Worm (Caenorhabditis elegans): ENCODE measurements around the gene E02A10.3.
A peak's percentile ranks its signal among the peaks of the same experiment; 100 is the strongest.

The E02A10.3 gene

ce11 chrV:12590601-12591000 is 11.2 kb downstream of the E02A10.3 start, which contains the start of gene ttr-43:
Gene ttr-43 (minus strand): TSS chrV:12590701.
- TF ChIP-seq ceh-31 (tag; optimal IDR thresholded peaks at IDR 0.05): no peak
- TF ChIP-seq T23F11.4 (GFP tag; optimal IDR thresholded peaks at IDR 0.05): no peak
- TF ChIP-seq hlh-6 (tag; optimal IDR thresholded peaks at IDR 0.05): no peak
- TF ChIP-seq syd-9 (tag; optimal IDR thresholded peaks at IDR 0.05): no peak
- no peak for TF ChIP-seq ref-2 (tag; optimal IDR thresholded peaks at IDR 0.05)
- TF ChIP-seq ttx-3 (tag; optimal IDR thresholded peaks at IDR 0.05): no peak
- TF ChIP-seq nhr-232 (tag; optimal IDR thresholded peaks at IDR 0.05): no peak
- TF ChIP-seq hlh-15 (tag; optimal IDR thresholded peaks at IDR 0.05): no peak
- TF ChIP-seq ceh-45 (GFP tag; IDR thresholded peaks at IDR 0.05): no peak
- TF ChIP-seq unc-86 (tag; optimal IDR thresholded peaks at IDR 0.05): no peak

- TF ChIP-seq ceh-24 (tag; optimal IDR thresholded peaks at IDR 0.05): no peak
Observed at ce11 chrV:12592379-12592778, 13.0 kb downstream of the E02A10.3 start, which contains the start of gene C14C10.2. Gene C14C10.2 (minus strand): TSS chrV:12592479.

- no peak for TF ChIP-seq ceh-30 (tag; optimal IDR thresholded peaks at IDR 0.05)
- TF ChIP-seq ets-4 (tag; optimal IDR thresholded peaks at IDR 0.05): no peak
- TF ChIP-seq madf-2 (tag; optimal IDR thresholded peaks at IDR 0.05): no peak
- TF ChIP-seq eyg-1 (tag; optimal IDR thresholded peaks at IDR 0.05): no peak
- TF ChIP-seq nhr-232 (tag; optimal IDR thresholded peaks at IDR 0.05): no peak
Observed at ce11 chrV:12596196-12596595, 16.8 kb downstream of the E02A10.3 start, which contains the start of gene mma-1. Gene mma-1 (minus strand): TSS chrV:12596296.

- TF ChIP-seq gmeb-2 (tag; optimal IDR thresholded peaks at IDR 0.05) (peak; percentile 64), F13H6.1 (tag; optimal IDR thresholded peaks at IDR 0.05) (peak; percentile 29), C08G9.2 (tag; optimal IDR thresholded peaks at IDR 0.05) (peak; percentile 67), rnt-1 (tag; optimal IDR thresholded peaks at IDR 0.05) (peak; percentile 64), hlh-8 (tag; optimal IDR thresholded peaks at IDR 0.05) (peak; percentile 31), nhr-232 (tag; optimal IDR thresholded peaks at IDR 0.05) (peak; percentile 51), pros-1 (tag; optimal IDR thresholded peaks at IDR 0.05) (peak; percentile 48), pax-1 (tag; optimal IDR thresholded peaks at IDR 0.05) (no peak), tbx-2 (tag; optimal IDR thresholded peaks at IDR 0.05) (peak; percentile 55), ceh-18 (tag; optimal IDR thresholded peaks at IDR 0.05) (peak; percentile 56), ceh-45 (GFP tag; IDR thresholded peaks at IDR 0.05) (no peak), ttx-3 (tag; optimal IDR thresholded peaks at IDR 0.05) (no peak), ceh-31 (tag; optimal IDR thresholded peaks at IDR 0.05) (peak; percentile 54), pat-9 (tag; optimal IDR thresholded peaks at IDR 0.05) (peak; percentile 42), ceh-14 (tag; optimal IDR thresholded peaks at IDR 0.05) (peak; percentile 68), C38D4.7 (GFP tag; optimal IDR thresholded peaks at IDR 0.05) (peak; percentile 35), hlh-6 (tag; optimal IDR thresholded peaks at IDR 0.05) (peak; percentile 82), ceh-48 (tag; optimal IDR thresholded peaks at IDR 0.05) (peak; percentile 66), ref-2 (tag; optimal IDR thresholded peaks at IDR 0.05) (peak; percentile 70), syd-9 (tag; optimal IDR thresholded peaks at IDR 0.05) (peak; percentile 63), hlh-15 (tag; optimal IDR thresholded peaks at IDR 0.05) (peak; percentile 33), pqm-1 (tag; optimal IDR thresholded peaks at IDR 0.05) (no peak), pag-3 (tag; optimal IDR thresholded peaks at IDR 0.05; ENCODE audit: borderline replicate concordance) (no peak), tbx-7 (tag; optimal IDR thresholded peaks at IDR 0.05) (peak; percentile 38), ceh-19 (GFP tag; optimal IDR thresholded peaks at IDR 0.05) (peak; percentile 54), madf-2 (tag; optimal IDR thresholded peaks at IDR 0.05) (peak; percentile 24), ets-4 (tag; optimal IDR thresholded peaks at IDR 0.05) (no peak), pha-4 (tag; optimal IDR thresholded peaks at IDR 0.05) (no peak), sox-4 (tag; optimal IDR thresholded peaks at IDR 0.05) (peak; percentile 64), ceh-22 (tag; optimal IDR thresholded peaks at IDR 0.05) (no peak), ceh-24 (tag; optimal IDR thresholded peaks at IDR 0.05) (no peak), unc-86 (tag; optimal IDR thresholded peaks at IDR 0.05) (peak; percentile 37), unc-42 (tag; optimal IDR thresholded peaks at IDR 0.05) (no peak), fax-1 (tag; optimal IDR thresholded peaks at IDR 0.05) (peak; percentile 46), pha-2 (tag; optimal IDR thresholded peaks at IDR 0.05) (peak; percentile 72), lin-11 (tag; optimal IDR thresholded peaks at IDR 0.05) (peak; percentile 54), elt-4 (tag; optimal IDR thresholded peaks at IDR 0.05) (no peak), unc-3 (GFP tag; conservative IDR thresholded peaks at IDR 0.05) (peak; percentile 38; the same call in 1 of the 2 replicates), unc-3 (tag; optimal IDR thresholded peaks at IDR 0.05) (peak; percentile 2), ceh-34 (tag; optimal IDR thresholded peaks at IDR 0.05) (peak; percentile 78), Y22D7AL.16 (tag; optimal IDR thresholded peaks at IDR 0.05) (peak; percentile 40), K09A11.1 (tag; optimal IDR thresholded peaks at IDR 0.05; ENCODE audit: insufficient read depth) (no peak)
Observed at ce11 chrV:12596795-12597194, 17.4 kb downstream of the E02A10.3 start.
